Fruit fly (Drosophila melanogaster) whole organism, embryonic: ENCODE data around the gene CG16710.

Experiments
- Ada2b ChIP-seq: fragments of 200-800 bp; sonication (Bioruptor generic); IDR thresholded peaks from 2 replicates; pipeline ENCODE4 v1.3.6; 2022; ENCODE audit warnings: missing biosample characterization, missing genetic modification characterization
- Atf-2 ChIP-seq: fragments of 200-800 bp; sonication (Bioruptor generic); optimal IDR thresholded peaks from 2 replicates; lab custom pipeline; 2016; ENCODE audit warnings: missing biosample characterization, missing genetic modification characterization
- CG10431 ChIP-seq: fragments of 200-800 bp; sonication (Bioruptor generic); optimal IDR thresholded peaks from 3 replicates; lab custom pipeline; 2018; ENCODE audit warnings: missing biosample characterization, mild to moderate bottlenecking, missing genetic modification characterization
- CG11085 ChIP-seq: fragments of 200-800 bp; sonication (Bioruptor generic); IDR thresholded peaks from 2 replicates; pipeline ENCODE4 v1.3.6; 2022; ENCODE audit warnings: missing biosample characterization, missing genetic modification characterization
- CG12155 ChIP-seq: fragments of 200-800 bp; sonication (Bioruptor generic); optimal IDR thresholded peaks from 3 replicates; lab custom pipeline; 2016; ENCODE audit warnings: missing biosample characterization, missing genetic modification characterization
- CG12391 ChIP-seq: fragments of 200-800 bp; sonication (Bioruptor generic); optimal IDR thresholded peaks from 3 replicates; lab custom pipeline; 2018; ENCODE audit warnings: missing biosample characterization, mild to moderate bottlenecking, missing genetic modification characterization, moderate library complexity
- CG12942 ChIP-seq: fragments of 200-800 bp; sonication (Bioruptor generic); optimal IDR thresholded peaks from 3 replicates; lab custom pipeline; 2016; ENCODE audit warnings: missing biosample characterization, missing genetic modification characterization
- CG1603 ChIP-seq: fragments of 200-800 bp; sonication (Bioruptor generic); optimal IDR thresholded peaks from 2 replicates; lab custom pipeline; 2019; ENCODE audit warnings: missing biosample characterization, mild to moderate bottlenecking, missing genetic modification characterization, moderate library complexity
- CG17612 ChIP-seq: fragments of 200-800 bp; sonication (Bioruptor generic); IDR thresholded peaks from 2 replicates; pipeline ENCODE4 v1.3.6; 2022; ENCODE audit warnings: missing biosample characterization, missing genetic modification characterization
- CG17802 ChIP-seq: fragments of 200-800 bp; sonication (Bioruptor generic); optimal IDR thresholded peaks from 2 replicates; lab custom pipeline; 2018; ENCODE audit warnings: missing biosample characterization, mild to moderate bottlenecking, missing genetic modification characterization, moderate library complexity
- CG2116 ChIP-seq: fragments of 200-800 bp; sonication (Bioruptor generic); optimal IDR thresholded peaks from 3 replicates; lab custom pipeline; 2018; ENCODE audit warnings: missing biosample characterization, mild to moderate bottlenecking, missing genetic modification characterization
- CG2712 ChIP-seq: fragments of 200-800 bp; optimal IDR thresholded peaks from 3 replicates; lab custom pipeline; 2019; ENCODE audit warnings: missing biosample characterization, mild to moderate bottlenecking, missing genetic modification characterization, moderate library complexity
- CG2875 ChIP-seq: fragments of 200-800 bp; sonication (Bioruptor generic); optimal IDR thresholded peaks from 2 replicates; lab custom pipeline; 2017; ENCODE audit warnings: missing biosample characterization, mild to moderate bottlenecking, missing genetic modification characterization, missing genetic modification reagents
- CG30403 ChIP-seq: fragments of 200-800 bp; sonication (Bioruptor generic); optimal IDR thresholded peaks from 3 replicates; lab custom pipeline; 2016; ENCODE audit warnings: missing biosample characterization, missing genetic modification characterization
- CG31365 ChIP-seq: fragments of 200-800 bp; sonication (Bioruptor generic); optimal IDR thresholded peaks from 2 replicates; lab custom pipeline; 2018; ENCODE audit warnings: missing biosample characterization, mild to moderate bottlenecking, missing genetic modification characterization
- CG31388 ChIP-seq: fragments of 200-800 bp; sonication (Bioruptor generic); optimal IDR thresholded peaks from 2 replicates; lab custom pipeline; 2016; ENCODE audit warnings: missing biosample characterization, missing genetic modification characterization
- CG3407 ChIP-seq: fragments of 200-800 bp; sonication (Bioruptor generic); optimal IDR thresholded peaks from 2 replicates; lab custom pipeline; 2018; ENCODE audit warnings: missing biosample characterization, mild to moderate bottlenecking, missing genetic modification characterization
- CG3726 ChIP-seq: fragments of 200-800 bp; sonication (Bioruptor generic); IDR thresholded peaks from 3 replicates; pipeline ENCODE4, ENCODE4 v1.3.6; 2022; ENCODE audit warnings: missing biosample characterization, missing genetic modification characterization
- CG3995 ChIP-seq: fragments of 200-800 bp; sonication (Bioruptor generic); optimal IDR thresholded peaks from 3 replicates; lab custom pipeline; 2016; ENCODE audit warnings: missing biosample characterization, missing genetic modification characterization
- CG7357 ChIP-seq: fragments of 200-800 bp; sonication (Bioruptor generic); IDR thresholded peaks from 3 replicates; pipeline ENCODE4 v1.3.6; 2022; ENCODE audit warnings: missing biosample characterization, missing genetic modification characterization
- CG7786 ChIP-seq: fragments of 200-800 bp; sonication (Bioruptor generic); optimal IDR thresholded peaks from 2 replicates; lab custom pipeline; 2016; ENCODE audit warnings: missing biosample characterization, missing genetic modification characterization
- H2.0 ChIP-seq: fragments of 200-800 bp; sonication (Bioruptor generic); IDR thresholded peaks from 2 replicates; pipeline ENCODE4 v1.3.6; 2022; ENCODE audit warnings: missing biosample characterization, missing genetic modification characterization
- HLH3B ChIP-seq: fragments of 200-800 bp; sonication (Bioruptor generic); IDR thresholded peaks from 2 replicates; pipeline ENCODE4 v1.3.6; 2022; ENCODE audit warnings: missing biosample characterization, missing genetic modification characterization
- Hr51 ChIP-seq, 2 experiments: fragments of 200-800 bp; sonication (Bioruptor generic); optimal IDR thresholded peaks; 2 replicates in 1 of 2; 3 replicates in 1 of 2; lab custom pipeline; 2016 to 2018; ENCODE audit warnings: missing biosample characterization in 2 of 2, missing genetic modification characterization in 2 of 2, mild to moderate bottlenecking in 1 of 2, moderate library complexity in 1 of 2
- Kr ChIP-seq: fragments of 200-800 bp; sonication (Bioruptor generic); optimal IDR thresholded peaks from 2 replicates; lab custom pipeline; 2017; ENCODE audit warnings: missing biosample characterization, mild to moderate bottlenecking, missing genetic modification characterization
- Myb ChIP-seq: fragments of 200-800 bp; sonication (Bioruptor generic); optimal IDR thresholded peaks from 2 replicates; lab custom pipeline; 2016; ENCODE audit warnings: missing biosample characterization, missing genetic modification characterization
- NFAT ChIP-seq: fragments of 200-800 bp; sonication (Bioruptor generic); IDR thresholded peaks from 2 replicates; pipeline ENCODE4 v1.3.6; 2022; ENCODE audit warnings: missing biosample characterization, missing genetic modification characterization
- Rx ChIP-seq: fragments of 200-800 bp; sonication (Bioruptor generic); IDR thresholded peaks from 2 replicates; pipeline ENCODE4 v1.3.6; 2022; ENCODE audit warnings: missing biosample characterization, missing genetic modification characterization
- Six4 ChIP-seq: fragments of 200-800 bp; sonication (Bioruptor generic); optimal IDR thresholded peaks from 2 replicates; lab custom pipeline; 2016; ENCODE audit warnings: missing biosample characterization, missing genetic modification characterization
- Sox100B ChIP-seq: fragments of 200-800 bp; sonication (Bioruptor generic); optimal IDR thresholded peaks from 3 replicates; lab custom pipeline; 2018; ENCODE audit warnings: missing biosample characterization, mild to moderate bottlenecking, missing genetic modification characterization
- abd-A ChIP-seq: fragments of 200-800 bp; sonication (Bioruptor generic); optimal IDR thresholded peaks from 3 replicates; lab custom pipeline; 2019; ENCODE audit warnings: missing biosample characterization, mild to moderate bottlenecking, missing genetic modification characterization, moderate library complexity
- bigmax ChIP-seq: fragments of 200-800 bp; sonication (Bioruptor generic); optimal IDR thresholded peaks from 2 replicates; lab custom pipeline; 2018; ENCODE audit warnings: missing biosample characterization, mild to moderate bottlenecking, missing genetic modification characterization
- bowl ChIP-seq: fragments of 200-800 bp; sonication (Bioruptor generic); IDR thresholded peaks from 2 replicates; pipeline ENCODE4 v1.3.6; 2022; ENCODE audit warnings: missing biosample characterization, missing genetic modification characterization
- chinmo ChIP-seq: fragments of 200-800 bp; sonication (Bioruptor generic); IDR thresholded peaks from 4 replicates; pipeline ENCODE4 v1.3.6; 2022; ENCODE audit warnings: missing biosample characterization, missing genetic modification characterization; ENCODE audit not compliant: partially characterized antibody
- dpn ChIP-seq, 2 experiments: fragments of 200-800 bp; sonication (Bioruptor generic); optimal IDR thresholded peaks; 3 replicates each; lab custom pipeline; 2016; ENCODE audit warnings: missing biosample characterization in 2 of 2, missing genetic modification characterization in 2 of 2
- gce ChIP-seq: fragments of 200-800 bp; sonication (Bioruptor generic); IDR thresholded peaks from 3 replicates; pipeline ENCODE4 v1.3.6; 2022; ENCODE audit warnings: missing biosample characterization, missing genetic modification characterization
- insv ChIP-seq, 2 experiments: fragments of 200-800 bp; sonication (Bioruptor generic); optimal IDR thresholded peaks; 3 replicates each; lab custom pipeline; 2016 to 2018; ENCODE audit warnings: missing biosample characterization in 2 of 2, missing genetic modification characterization in 2 of 2
- jing ChIP-seq: fragments of 200-800 bp; sonication (Bioruptor generic); optimal IDR thresholded peaks from 2 replicates; lab custom pipeline; 2018; ENCODE audit warnings: missing biosample characterization, mild to moderate bottlenecking, missing genetic modification characterization
- ken ChIP-seq: fragments of 200-800 bp; sonication (Bioruptor generic); IDR thresholded peaks from 3 replicates; pipeline ENCODE4 v1.3.6; 2022; ENCODE audit warnings: missing biosample characterization, missing genetic modification characterization
- pfk ChIP-seq: fragments of 200-800 bp; sonication (Bioruptor generic); optimal IDR thresholded peaks from 2 replicates; lab custom pipeline; 2018; ENCODE audit warnings: missing biosample characterization, mild to moderate bottlenecking, missing genetic modification characterization, moderate library complexity
- psq ChIP-seq: fragments of 200-800 bp; sonication (Bioruptor generic); optimal IDR thresholded peaks from 2 replicates; lab custom pipeline; 2017; ENCODE audit warnings: missing biosample characterization, missing genetic modification characterization
- ro ChIP-seq: fragments of 200-800 bp; sonication (Bioruptor generic); IDR thresholded peaks from 2 replicates; pipeline ENCODE4 v1.3.6; 2022; ENCODE audit warnings: missing biosample characterization, missing genetic modification characterization
- scrt ChIP-seq: fragments of 200-800 bp; sonication (Bioruptor generic); optimal IDR thresholded peaks from 2 replicates; lab custom pipeline; 2018; ENCODE audit warnings: missing biosample characterization, mild to moderate bottlenecking, missing genetic modification characterization, moderate library complexity
- sd ChIP-seq: fragments of 200-800 bp; sonication (Bioruptor generic); optimal IDR thresholded peaks from 3 replicates; lab custom pipeline; 2018; ENCODE audit warnings: missing biosample characterization, mild to moderate bottlenecking, missing genetic modification characterization, moderate library complexity
- seq ChIP-seq: fragments of 200-800 bp; sonication (Bioruptor generic); IDR thresholded peaks from 2 replicates; pipeline ENCODE4 v1.3.6; 2022; ENCODE audit warnings: missing biosample characterization, missing genetic modification characterization
- shn ChIP-seq: fragments of 200-800 bp; sonication (Bioruptor generic); optimal IDR thresholded peaks from 3 replicates; lab custom pipeline; 2016; ENCODE audit warnings: missing biosample characterization, missing genetic modification characterization
- sisA ChIP-seq: fragments of 200-800 bp; sonication (Bioruptor generic); IDR thresholded peaks from 2 replicates; pipeline ENCODE4 v1.3.6; 2022; ENCODE audit warnings: missing biosample characterization, missing genetic modification characterization
- sqz ChIP-seq: fragments of 200-800 bp; sonication (Bioruptor generic); optimal IDR thresholded peaks from 3 replicates; lab custom pipeline; 2018; ENCODE audit warnings: missing biosample characterization, mild to moderate bottlenecking, missing genetic modification characterization
- tgo ChIP-seq: fragments of 200-800 bp; sonication (Bioruptor generic); IDR thresholded peaks from 3 replicates; pipeline ENCODE4 v1.3.6; 2022; ENCODE audit warnings: missing biosample characterization, missing genetic modification characterization
- vnd ChIP-seq: fragments of 200-800 bp; sonication (Bioruptor generic); IDR thresholded peaks from 3 replicates; pipeline ENCODE4 v1.3.6; 2022; ENCODE audit warnings: missing biosample characterization, missing genetic modification characterization; ENCODE audit not compliant: partially characterized antibody
- zen ChIP-seq: fragments of 200-800 bp; sonication (Bioruptor generic); optimal IDR thresholded peaks from 3 replicates; lab custom pipeline; 2018; ENCODE audit warnings: missing biosample characterization, mild to moderate bottlenecking, missing genetic modification characterization, moderate library complexity

CG16710 gene

dm6 chr3R:23713901-23714300 lies 31.6 kb downstream of the CG16710 start (continued):
- TF ChIP-seq CG17802 (tag; lab: Kevin White, UChicago) (peak; percentile 8), CG11085 (0 out of 2 replicates have a peak, but pooled peaks have one; percentile 35), insv (GFP tag; optimal IDR thresholded peaks at IDR 0.05; lab: Kevin White, UChicago) (no peak), sisA (GFP tag; lab: Robert Waterston, UW) (peak; percentile 62), CG3726 (GFP tag; lab: Robert Waterston, UW) (no peak), Sox100B (peak; percentile 57), CG12391 (tag; lab: Kevin White, UChicago) (peak; percentile 75), psq (GFP tag; lab: Kevin White, UChicago) (no peak), ro (GFP tag; lab: Robert Waterston, UW) (0 out of 2 replicates have a peak, but pooled peaks have one; percentile 9), CG31365 (no peak), Myb (GFP tag; lab: Kevin White, UChicago) (no peak), Atf-2 (GFP tag; lab: Kevin White, UChicago) (peak; percentile 50), bowl (GFP tag; lab: Robert Waterston, UW) (no peak), sqz (GFP tag; lab: Kevin White, UChicago) (peak; percentile 41), CG1603 (tag; lab: Kevin White, UChicago) (peak; percentile 82), CG7357 (GFP tag; lab: Robert Waterston, UW) (no peak), Ada2b (GFP tag; lab: Robert Waterston, UW) (no peak), CG2875 (peak; percentile 55), CG10431 (GFP tag; lab: Kevin White, UChicago) (no peak), chinmo (GFP tag; lab: Robert Waterston, UW) (no peak), Kr (no peak), CG12942 (GFP tag; lab: Kevin White, UChicago) (peak; percentile 40), Rx (0 out of 2 replicates have a peak, but pooled peaks have one; percentile 13), dpn (GFP tag; optimal IDR thresholded peaks at IDR 0.05; lab: Kevin White, UChicago) (peak; percentile 47 to 65), gce (GFP tag; lab: Robert Waterston, UW) (peak; percentile 62; the same call in 1 of the 3 replicates), NFAT (GFP tag; lab: Robert Waterston, UW) (no peak), CG31388 (GFP tag; lab: Kevin White, UChicago) (peak; percentile 64), zen (tag; lab: Kevin White, UChicago) (peak; percentile 79), shn (no peak), CG12155 (GFP tag; lab: Kevin White, UChicago) (peak; percentile 50), vnd (GFP tag; lab: Robert Waterston, UW) (no peak), ken (peak; percentile 75; the same call in 2 of the 3 replicates), bigmax (no peak), jing (GFP tag; lab: Kevin White, UChicago) (peak; percentile 29), abd-A (tag; lab: Kevin White, UChicago) (no peak), sd (tag; lab: Kevin White, UChicago) (peak; percentile 14), Hr51 (GFP tag; optimal IDR thresholded peaks at IDR 0.05; lab: Kevin White, UChicago) (peak in 1 of 2 experiments; percentile 77), CG3407 (GFP tag; lab: Kevin White, UChicago) (peak; percentile 60), CG30403 (GFP tag; lab: Kevin White, UChicago) (peak; percentile 70), HLH3B (peak; percentile 9; the same call in 1 of the 2 replicates), CG7786 (GFP tag; lab: Kevin White, UChicago) (peak; percentile 28), pfk (GFP tag; lab: Kevin White, UChicago) (no peak), CG2116 (no peak), H2.0 (GFP tag; lab: Robert Waterston, UW) (peak; percentile 57), scrt (GFP tag; lab: Kevin White, UChicago) (peak; percentile 14), seq (GFP tag; lab: Robert Waterston, UW) (0 out of 2 replicates have a peak, but pooled peaks have one; percentile 48), CG3995 (GFP tag; lab: Kevin White, UChicago) (no peak), CG2712 (tag; lab: Kevin White, UChicago) (peak; percentile 62), CG17612 (GFP tag; lab: Robert Waterston, UW) (no peak), tgo (GFP tag; lab: Robert Waterston, UW) (peak; percentile 69), Six4 (GFP tag; lab: Kevin White, UChicago) (peak; percentile 40)
